Worm (Caenorhabditis elegans): ENCODE measurements around the gene srlf-19.

ce11 chrV:483289-483795 is 21.9 kb upstream of the srlf-19 start, which contains the start of gene nhr-130:
- no peak for TF ChIP-seq madf-9 (GFP tag; conservative IDR thresholded peaks at IDR 0.05)
- no peak for TF ChIP-seq fkh-10 (GFP tag; optimal IDR thresholded peaks at IDR 0.05)
- no peak for TF ChIP-seq hlh-30 (tag; optimal IDR thresholded peaks at IDR 0.05; ENCODE audit: insufficient read depth)
- TF ChIP-seq mep-1 (tag; optimal IDR thresholded peaks at IDR 0.05): no peak
- TF ChIP-seq nhr-48 (tag; optimal IDR thresholded peaks at IDR 0.05): no peak
- no peak for TF ChIP-seq ztf-11 (tag; optimal IDR thresholded peaks at IDR 0.05)
- TF ChIP-seq ceh-62 (tag; optimal IDR thresholded peaks at IDR 0.05): no peak

Measured in whole organism, L4 larva.